Fruit fly (Drosophila melanogaster) whole organism, embryonic: ENCODE data around the gene CG5516.

Experiments
- Atf-2 ChIP-seq: fragments of 200-800 bp; sonication (Bioruptor generic); optimal IDR thresholded peaks from 2 replicates; lab custom pipeline; 2016; ENCODE audit warnings: missing biosample characterization, missing genetic modification characterization
- Atf6 ChIP-seq: fragments of 200-800 bp; sonication (Bioruptor generic); IDR thresholded peaks from 2 replicates; pipeline ENCODE4 v1.3.6; 2022; ENCODE audit warnings: missing biosample characterization, missing genetic modification characterization
- BtbVII ChIP-seq: fragments of 200-800 bp; sonication (Bioruptor generic); optimal IDR thresholded peaks from 3 replicates; lab custom pipeline; 2017; ENCODE audit warnings: missing biosample characterization, mild to moderate bottlenecking, missing genetic modification characterization
- CG10147 ChIP-seq: fragments of 200-800 bp; sonication (Bioruptor generic); optimal IDR thresholded peaks from 2 replicates; lab custom pipeline; 2019; ENCODE audit warnings: missing biosample characterization, mild to moderate bottlenecking, missing genetic modification characterization, moderate library complexity
- CG10462 ChIP-seq: fragments of 200-800 bp; sonication (Bioruptor generic); optimal IDR thresholded peaks from 2 replicates; lab custom pipeline; 2016; ENCODE audit warnings: missing biosample characterization, missing genetic modification characterization
- CG11695 ChIP-seq: fragments of 200-800 bp; sonication (Bioruptor generic); IDR thresholded peaks from 3 replicates; pipeline ENCODE4 v1.3.6; 2022; ENCODE audit warnings: missing biosample characterization, missing genetic modification characterization
- CG12744 ChIP-seq: fragments of 200-800 bp; sonication (Bioruptor generic); optimal IDR thresholded peaks from 2 replicates; lab custom pipeline; 2016; ENCODE audit warnings: missing biosample characterization, missing genetic modification characterization
- CG12942 ChIP-seq: fragments of 200-800 bp; sonication (Bioruptor generic); optimal IDR thresholded peaks from 3 replicates; lab custom pipeline; 2016; ENCODE audit warnings: missing biosample characterization, missing genetic modification characterization
- CG16815 ChIP-seq: fragments of 200-800 bp; sonication (Bioruptor generic); optimal IDR thresholded peaks from 3 replicates; lab custom pipeline; 2017; ENCODE audit warnings: missing biosample characterization, mild to moderate bottlenecking, missing genetic modification characterization
- CG17186 ChIP-seq: fragments of 200-800 bp; sonication (Bioruptor generic); optimal IDR thresholded peaks from 3 replicates; lab custom pipeline; 2017; ENCODE audit warnings: missing biosample characterization, missing genetic modification reagents, missing genetic modification characterization
- CG18011 ChIP-seq: fragments of 200-800 bp; sonication (Bioruptor generic); optimal IDR thresholded peaks from 2 replicates; lab custom pipeline; 2017; ENCODE audit warnings: missing biosample characterization, missing genetic modification characterization, mild to moderate bottlenecking, moderate library complexity, missing genotype
- CG18476 ChIP-seq: fragments of 200-800 bp; sonication (Bioruptor generic); optimal IDR thresholded peaks from 2 replicates; lab custom pipeline; 2016; ENCODE audit warnings: missing biosample characterization, mild to moderate bottlenecking, missing genetic modification characterization
- CG2120 ChIP-seq: fragments of 200-800 bp; sonication (Bioruptor generic); optimal IDR thresholded peaks from 3 replicates; lab custom pipeline; 2016; ENCODE audit warnings: missing biosample characterization, missing genetic modification characterization
- CG2129 ChIP-seq: fragments of 200-800 bp; sonication (Bioruptor generic); IDR thresholded peaks from 2 replicates; pipeline ENCODE4 v1.3.6; 2022; ENCODE audit warnings: missing biosample characterization, missing genetic modification characterization; ENCODE audit not compliant: partially characterized antibody
- CG2889 ChIP-seq: fragments of 200-800 bp; sonication (Bioruptor generic); IDR thresholded peaks from 3 replicates; pipeline ENCODE4 v1.3.6; 2022; ENCODE audit warnings: missing biosample characterization, missing genetic modification characterization
- CG3726 ChIP-seq: fragments of 200-800 bp; sonication (Bioruptor generic); IDR thresholded peaks from 3 replicates; pipeline ENCODE4, ENCODE4 v1.3.6; 2022; ENCODE audit warnings: missing biosample characterization, missing genetic modification characterization
- CG3847 ChIP-seq: fragments of 200-800 bp; sonication (Bioruptor generic); IDR thresholded peaks from 2 replicates; pipeline ENCODE4 v1.3.6; 2022; ENCODE audit warnings: missing biosample characterization, missing genetic modification characterization
- CG4328 ChIP-seq: fragments of 200-800 bp; sonication (Bioruptor generic); optimal IDR thresholded peaks from 3 replicates; lab custom pipeline; 2017; ENCODE audit warnings: missing biosample characterization, missing genetic modification reagents, missing genetic modification characterization
- CG4360 ChIP-seq: fragments of 200-800 bp; sonication (Bioruptor generic); IDR thresholded peaks from 2 replicates; pipeline ENCODE4 v1.3.6; 2022; ENCODE audit warnings: missing biosample characterization, missing genetic modification characterization
- CG5180 ChIP-seq: fragments of 200-800 bp; sonication (Bioruptor generic); optimal IDR thresholded peaks from 3 replicates; lab custom pipeline; 2017; ENCODE audit warnings: missing biosample characterization, missing genetic modification characterization, mild to moderate bottlenecking, moderate library complexity, missing genetic modification reagents
- CG6175 ChIP-seq: fragments of 200-800 bp; sonication (Bioruptor generic); IDR thresholded peaks from 3 replicates; pipeline ENCODE4 v1.3.6; 2022; ENCODE audit warnings: missing biosample characterization, missing genetic modification characterization
- CG6689 ChIP-seq: fragments of 200-800 bp; sonication (Bioruptor generic); IDR thresholded peaks from 2 replicates; pipeline ENCODE4 v1.3.6; 2022; ENCODE audit warnings: missing biosample characterization, missing genetic modification characterization
- CG6854 ChIP-seq: fragments of 200-800 bp; sonication (Bioruptor generic); optimal IDR thresholded peaks from 3 replicates; lab custom pipeline; 2017; ENCODE audit warnings: missing biosample characterization, mild to moderate bottlenecking, missing genetic modification characterization
- CG9609 ChIP-seq: fragments of 200-800 bp; sonication (Bioruptor generic); optimal IDR thresholded peaks from 3 replicates; lab custom pipeline; 2016; ENCODE audit warnings: missing biosample characterization, missing genetic modification characterization
- CG9932 ChIP-seq: fragments of 200-800 bp; sonication (Bioruptor generic); IDR thresholded peaks from 2 replicates; pipeline ENCODE4 v1.3.6; 2022; ENCODE audit warnings: missing biosample characterization, missing genetic modification characterization
- CTCF ChIP-seq: fragments of 200-800 bp; sonication (Bioruptor generic); optimal IDR thresholded peaks from 2 replicates; lab custom pipeline; 2017; ENCODE audit warnings: missing biosample characterization, mild to moderate bottlenecking, missing genetic modification characterization, moderate library complexity
- HmgD ChIP-seq: fragments of 200-800 bp; sonication (Bioruptor generic); optimal IDR thresholded peaks from 3 replicates; lab custom pipeline; 2016; ENCODE audit warnings: missing biosample characterization, missing genetic modification characterization
- Hr78 ChIP-seq, 2 experiments: fragments of 200-800 bp in 1 of 2; fragments of >200 bp in 1 of 2; sonication (Bioruptor generic) in 1 of 2; optimal IDR thresholded peaks; 2 replicates each; lab custom pipeline; 2017 to 2019; ENCODE audit warnings: missing biosample characterization in 2 of 2, missing genetic modification characterization in 2 of 2, mild to moderate bottlenecking in 1 of 2, moderate library complexity in 1 of 2
- Kr ChIP-seq: fragments of 200-800 bp; sonication (Bioruptor generic); optimal IDR thresholded peaks from 2 replicates; lab custom pipeline; 2017; ENCODE audit warnings: missing biosample characterization, mild to moderate bottlenecking, missing genetic modification characterization
- Med ChIP-seq: fragments of 200-800 bp; sonication (Bioruptor generic); peaks from one replicate; lab custom pipeline; 2016; ENCODE audit warnings: missing biosample characterization, missing genetic modification characterization, mild to moderate bottlenecking, inconsistent platforms, moderate library complexity
- Neu2 ChIP-seq: fragments of 200-800 bp; sonication (Bioruptor generic); optimal IDR thresholded peaks from 3 replicates; lab custom pipeline; 2016; ENCODE audit warnings: missing biosample characterization, missing genetic modification characterization, borderline replicate concordance
- Opbp ChIP-seq: fragments of 200-800 bp; sonication (Bioruptor generic); IDR thresholded peaks from 3 replicates; pipeline ENCODE4 v1.3.6; 2022; ENCODE audit warnings: missing biosample characterization, missing genetic modification characterization; ENCODE audit not compliant: partially characterized antibody
- Ravus ChIP-seq: fragments of 200-800 bp; sonication (Bioruptor generic); IDR thresholded peaks from 2 replicates; pipeline ENCODE4 v1.3.6; 2022; ENCODE audit warnings: missing biosample characterization, missing genetic modification characterization
- TFAM ChIP-seq: fragments of 200-800 bp; sonication (Bioruptor generic); optimal IDR thresholded peaks from 2 replicates; lab custom pipeline; 2017; ENCODE audit warnings: missing biosample characterization, missing genetic modification characterization, inconsistent platforms
- aop ChIP-seq: fragments of 200-800 bp; sonication (Bioruptor generic); IDR thresholded peaks from 2 replicates; pipeline ENCODE4 v1.3.6; 2022; ENCODE audit warnings: missing biosample characterization, missing genetic modification characterization
- btn ChIP-seq: fragments of 200-800 bp; sonication (Bioruptor generic); optimal IDR thresholded peaks from 2 replicates; lab custom pipeline; 2016; ENCODE audit warnings: missing biosample characterization, missing genetic modification characterization
- cg ChIP-seq: fragments of 200-800 bp; sonication (Bioruptor generic); optimal IDR thresholded peaks from 3 replicates; lab custom pipeline; 2019; ENCODE audit warnings: missing biosample characterization, mild to moderate bottlenecking, missing genetic modification characterization, moderate library complexity
- chinmo ChIP-seq: fragments of 200-800 bp; sonication (Bioruptor generic); IDR thresholded peaks from 4 replicates; pipeline ENCODE4 v1.3.6; 2022; ENCODE audit warnings: missing biosample characterization, missing genetic modification characterization; ENCODE audit not compliant: partially characterized antibody
- croc ChIP-seq: fragments of 200-800 bp; sonication (Bioruptor generic); conservative IDR thresholded peaks from 3 replicates; pipeline ENCODE4 v1.3.6; 2022; ENCODE audit warnings: missing biosample characterization, missing genetic modification characterization
- crol ChIP-seq: fragments of 200-800 bp; sonication (Bioruptor generic); IDR thresholded peaks from 2 replicates; pipeline ENCODE4 v1.3.6; 2022; ENCODE audit warnings: missing biosample characterization, missing genetic modification characterization
- da ChIP-seq: fragments of 200-800 bp; sonication (Bioruptor generic); optimal IDR thresholded peaks from 2 replicates; lab custom pipeline; 2016; ENCODE audit warnings: missing biosample characterization, missing genetic modification characterization
- ems ChIP-seq: fragments of 200-800 bp; sonication (Bioruptor generic); optimal IDR thresholded peaks from 3 replicates; lab custom pipeline; 2016; ENCODE audit warnings: missing biosample characterization, missing genetic modification characterization
- kay ChIP-seq: fragments of 200-800 bp; sonication (Bioruptor generic); optimal IDR thresholded peaks from 2 replicates; lab custom pipeline; 2016; ENCODE audit warnings: missing biosample characterization, missing genetic modification characterization
- klu ChIP-seq: fragments of 200-800 bp; sonication (Bioruptor generic); IDR thresholded peaks from 2 replicates; pipeline ENCODE4 v1.3.6; 2022; ENCODE audit warnings: missing biosample characterization, missing genetic modification characterization
- maf-S ChIP-seq: fragments of 200-800 bp; sonication (Bioruptor generic); optimal IDR thresholded peaks from 2 replicates; lab custom pipeline; 2016; ENCODE audit warnings: missing biosample characterization, missing genetic modification characterization
- mirr ChIP-seq: fragments of 200-800 bp; sonication (Bioruptor generic); optimal IDR thresholded peaks from 3 replicates; lab custom pipeline; 2018; ENCODE audit warnings: missing biosample characterization, mild to moderate bottlenecking, missing genetic modification characterization
- pan ChIP-seq, 4 experiments: fragments of >200 bp in 3 of 4; fragments of 200-800 bp in 1 of 4; sonication (Bioruptor generic) in 1 of 4; optimal IDR thresholded peaks in 3 of 4; IDR thresholded peaks in 1 of 4; 2 replicates each; pipeline versions ENCODE4 v1.3.6 to Lab custom; 2017 to 2022; ENCODE audit warnings: missing biosample characterization in 2 of 4, missing genetic modification characterization in 2 of 4, mixed read lengths in 1 of 4
- sd ChIP-seq: fragments of 200-800 bp; sonication (Bioruptor generic); optimal IDR thresholded peaks from 3 replicates; lab custom pipeline; 2018; ENCODE audit warnings: missing biosample characterization, mild to moderate bottlenecking, missing genetic modification characterization, moderate library complexity
- sens ChIP-seq: fragments of 200-800 bp; sonication (Bioruptor generic); peaks from one replicate; lab custom pipeline; 2016; ENCODE audit warnings: missing biosample characterization, missing genetic modification characterization
- stwl ChIP-seq: fragments of 200-800 bp; sonication (Bioruptor generic); optimal IDR thresholded peaks from 3 replicates; lab custom pipeline; 2018; ENCODE audit warnings: missing biosample characterization, mild to moderate bottlenecking, missing genetic modification characterization, moderate library complexity
- tna ChIP-seq: fragments of 200-800 bp; sonication (Bioruptor generic); IDR thresholded peaks from 2 replicates; pipeline ENCODE4 v1.3.6; 2022; ENCODE audit warnings: missing biosample characterization, missing genetic modification characterization; ENCODE audit not compliant: partially characterized antibody

The CG5516 gene

DNA sequence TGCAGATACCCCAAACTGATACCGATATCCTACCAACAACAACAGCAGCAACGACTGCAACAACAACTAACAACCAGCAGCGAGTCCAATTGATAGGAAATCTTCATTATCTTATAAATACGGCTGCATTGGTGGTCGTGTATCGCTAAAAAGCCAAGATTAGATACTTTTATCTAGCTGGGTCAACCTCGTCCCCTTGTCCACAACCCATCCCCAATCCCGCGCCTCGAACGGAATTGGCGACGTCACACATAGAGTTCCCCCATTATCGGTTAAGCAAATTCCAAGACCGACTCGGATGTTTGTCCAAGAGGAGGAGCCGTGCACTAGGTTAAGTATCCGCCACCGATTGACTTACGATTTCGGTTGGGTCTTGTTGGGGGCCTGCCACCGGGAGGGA lies 44.6 kb downstream of the CG5516 start:
- no peak for TF ChIP-seq CG6689
- TF ChIP-seq klu (GFP tag; lab: Robert Waterston, UW): no peak
- no peak for TF ChIP-seq CG3726 (GFP tag; lab: Robert Waterston, UW)
- 0 out of 2 replicates have a peak, but pooled peaks have one; percentile 10 for TF ChIP-seq Atf6
- no peak for TF ChIP-seq Kr
- no peak for TF ChIP-seq CG12744
- peak; percentile 21 for TF ChIP-seq Med (GFP tag; lab: Kevin White, UChicago)
- no peak for TF ChIP-seq CG6854 (GFP tag; lab: Kevin White, UChicago)
- no peak for TF ChIP-seq CG10147 (GFP tag; lab: Kevin White, UChicago)
- no peak for TF ChIP-seq maf-S (GFP tag; lab: Kevin White, UChicago)
- TF ChIP-seq Atf-2 (GFP tag; lab: Kevin White, UChicago): no peak
- no peak for TF ChIP-seq CG9609 (GFP tag; lab: Kevin White, UChicago)
- no peak for TF ChIP-seq aop (GFP tag; lab: Robert Waterston, UW)
- TF ChIP-seq CG10462 (GFP tag; lab: Kevin White, UChicago): no peak
- no peak for TF ChIP-seq CG3847 (GFP tag; lab: Robert Waterston, UW)
- peak; percentile 16 for TF ChIP-seq BtbVII (GFP tag; lab: Kevin White, UChicago)
- TF ChIP-seq Hr78 (GFP tag; optimal IDR thresholded peaks at IDR 0.05; lab: Kevin White, UChicago): peak in 1 of 2 experiments; percentile 23
- TF ChIP-seq Opbp: 0 out of 3 replicates have a peak, but pooled peaks have one; percentile 15
- TF ChIP-seq stwl (tag; lab: Kevin White, UChicago): no peak
- no peak for TF ChIP-seq CG2889
- no peak for TF ChIP-seq CG2120 (GFP tag; lab: Kevin White, UChicago)
- no peak for TF ChIP-seq CG6175 (GFP tag; lab: Robert Waterston, UW)
- no peak for TF ChIP-seq TFAM (GFP tag; lab: Kevin White, UChicago)
- peak; percentile 28 for TF ChIP-seq mirr
- TF ChIP-seq CG18011 (GFP tag; lab: Kevin White, UChicago): no peak
- no peak for TF ChIP-seq tna
- TF ChIP-seq sd (tag; lab: Kevin White, UChicago): peak; percentile 58
- no peak for TF ChIP-seq CG2129 (GFP tag; lab: Robert Waterston, UW)
- TF ChIP-seq sens (GFP tag; lab: Kevin White, UChicago): no peak
- no peak for TF ChIP-seq Ravus (GFP tag; lab: Robert Waterston, UW)
- no peak for TF ChIP-seq CG11695
- no peak for TF ChIP-seq CG17186
- TF ChIP-seq CG9932: no peak
- TF ChIP-seq CTCF (GFP tag; lab: Kevin White, UChicago): no peak
- 0 out of 4 replicates have a peak, but pooled peaks have one; percentile 19 for TF ChIP-seq chinmo (GFP tag; lab: Robert Waterston, UW)
- TF ChIP-seq pan (optimal IDR thresholded peaks at IDR 0.05; lab: Kevin White, UChicago): no peak
- TF ChIP-seq pan (GFP tag; optimal IDR thresholded peaks at IDR 0.05 in 1 of 2, IDR thresholded peaks at IDR 0.05 in 1 of 2): no peak
- no peak for TF ChIP-seq CG5180
- TF ChIP-seq CG4328 (GFP tag; lab: Kevin White, UChicago): no peak
- no peak for TF ChIP-seq kay
- TF ChIP-seq CG18476: no peak
- no peak for TF ChIP-seq ems (GFP tag; lab: Kevin White, UChicago)
- no peak for TF ChIP-seq HmgD (GFP tag; lab: Kevin White, UChicago)
- no peak for TF ChIP-seq da (GFP tag; lab: Kevin White, UChicago)
- TF ChIP-seq crol: peak; percentile 58; the same call in 1 of the 2 replicates
- peak; percentile 78 for TF ChIP-seq CG4360 (GFP tag; lab: Robert Waterston, UW)
- TF ChIP-seq Neu2 (GFP tag; lab: Kevin White, UChicago): no peak
- TF ChIP-seq croc: no peak
- TF ChIP-seq btn (GFP tag; lab: Kevin White, UChicago): no peak
- TF ChIP-seq CG12942 (GFP tag; lab: Kevin White, UChicago): no peak
- no peak for TF ChIP-seq CG16815 (GFP tag; lab: Kevin White, UChicago)
- TF ChIP-seq cg (GFP tag; lab: Kevin White, UChicago): peak; percentile 4
